Worm (Caenorhabditis elegans) whole organism, L2 larva: ENCODE results near the gene C29E4.12.
"Not testable (repeated sequence)": the region's sequence is repeated elsewhere in the genome, so short reads cannot be mapped to it uniquely, and the experiment has no call there.

ENCODE experiments used
- ZK546.5 ChIP-seq: sonication (generic microtip); optimal IDR thresholded peaks from 2 replicates; lab custom pipeline; 2017; ENCODE audit warnings: missing biosample characterization, missing genetic modification characterization
- egl-27 ChIP-seq: sonication (generic microtip); optimal IDR thresholded peaks from 3 replicates; lab custom pipeline; 2017; ENCODE audit warnings: missing biosample characterization, missing genetic modification reagents, missing genetic modification characterization
- lin-39 ChIP-seq: fragments of 150-350 bp; optimal IDR thresholded peaks from 2 replicates; lab custom pipeline; 2014; ENCODE audit warnings: missing biosample characterization, missing genetic modification reagents, missing genetic modification characterization
- nhr-12 ChIP-seq: fragments of 150-350 bp; optimal IDR thresholded peaks from 2 replicates; lab custom pipeline; 2014; ENCODE audit warnings: missing biosample characterization, missing genetic modification characterization
- nhr-129 ChIP-seq: fragments of 150-350 bp; optimal IDR thresholded peaks from 2 replicates; lab custom pipeline; 2014; ENCODE audit warnings: missing biosample characterization, missing genetic modification characterization
- nhr-237 ChIP-seq: fragments of 150-350 bp; optimal IDR thresholded peaks from 2 replicates; lab custom pipeline; 2014; ENCODE audit warnings: missing biosample characterization, missing genetic modification characterization
- skn-1 ChIP-seq: sonication (generic microtip); optimal IDR thresholded peaks from 2 replicates; lab custom pipeline; 2017; ENCODE audit warnings: missing biosample characterization, missing genetic modification characterization
- sma-9 ChIP-seq, 2 experiments: fragments of 150-350 bp in 1 of 2; sonication (generic microtip) in 1 of 2; optimal IDR thresholded peaks; 2 replicates each; lab custom pipeline; 2014 to 2016; ENCODE audit warnings: missing genetic modification characterization in 2 of 2, mild to moderate bottlenecking in 1 of 2, missing biosample characterization in 1 of 2, missing compliant biosample characterization in 1 of 2, missing genetic modification reagents in 1 of 2, moderate library complexity in 1 of 2
- snpc-4 ChIP-seq: fragments of 150-350 bp; optimal IDR thresholded peaks from 2 replicates; lab custom pipeline; 2014; ENCODE audit warnings: missing biosample characterization, missing genetic modification characterization
- unc-62 ChIP-seq: fragments of 150-350 bp; optimal IDR thresholded peaks from 2 replicates; lab custom pipeline; 2014; ENCODE audit warnings: missing biosample characterization, missing genetic modification reagents, missing genetic modification characterization
- zag-1 ChIP-seq: fragments of 150-350 bp; optimal IDR thresholded peaks from 2 replicates; lab custom pipeline; 2014; ENCODE audit warnings: missing biosample characterization, missing genetic modification characterization
- ztf-1 ChIP-seq: fragments of 200-800 bp; sonication (Bioruptor generic); conservative IDR thresholded peaks from 2 replicates; pipeline ENCODE4 v1.3.6; 2022; ENCODE audit warnings: missing genetic modification characterization, missing compliant biosample characterization
- ztf-11 ChIP-seq: sonication (generic microtip); optimal IDR thresholded peaks from 2 replicates; lab custom pipeline; 2017; ENCODE audit warnings: missing biosample characterization, missing genetic modification characterization

DNA sequence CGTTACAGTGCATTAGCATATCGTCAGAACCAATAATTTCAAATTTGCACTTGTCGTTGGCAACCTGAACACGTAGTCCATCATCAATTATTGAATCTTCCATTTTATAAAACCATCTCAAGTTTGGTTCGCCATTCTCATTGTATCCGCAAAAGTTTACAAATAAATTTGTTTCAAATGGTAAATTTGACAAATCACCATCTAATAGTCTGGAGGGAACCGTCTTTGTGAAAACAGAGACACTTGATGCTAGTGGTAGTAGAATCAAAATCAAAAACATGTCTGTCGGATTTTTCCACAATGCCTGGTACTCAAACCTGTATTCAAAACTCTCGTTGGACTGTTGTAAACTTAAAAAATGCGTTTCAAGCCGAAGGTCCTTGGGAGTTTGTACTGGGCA lies 23.3 kb downstream of the C29E4.12 start, which contains the start of gene F54H12.2:
- not testable (repeated sequence) for TF ChIP-seq nhr-129 (tag; lab: Kevin White, UChicago); nhr-237 (tag; lab: Kevin White, UChicago); skn-1 (tag; lab: Kevin White, UChicago); egl-27; sma-9 (GFP tag; optimal IDR thresholded peaks at IDR 0.05; lab: Kevin White, UChicago); sma-9 (tag; optimal IDR thresholded peaks at IDR 0.05; lab: Kevin White, UChicago); ztf-1 (GFP tag; lab: Robert Waterston, UW); unc-62 (GFP tag; lab: Kevin White, UChicago); zag-1; ztf-11 (tag; lab: Kevin White, UChicago); snpc-4; ZK546.5 (tag; lab: Kevin White, UChicago); lin-39; nhr-12
